Worm (Caenorhabditis elegans) whole organism, mixed stage, embryonic: ENCODE measurements around the gene F46C8.8.
A peak's percentile ranks its signal among the peaks of the same experiment; 100 is the strongest.

Experiments used
- blmp-1 ChIP-seq: fragments of 150-350 bp; optimal IDR thresholded peaks from 2 replicates; lab custom pipeline; 2014; ENCODE audit warnings: missing biosample characterization, missing genetic modification characterization
- ces-1 ChIP-seq: fragments of 150-350 bp; optimal IDR thresholded peaks from 2 replicates; lab custom pipeline; 2014; ENCODE audit warnings: missing biosample characterization, missing genetic modification reagents, missing genetic modification characterization
- elt-3 ChIP-seq: fragments of 150-350 bp; optimal IDR thresholded peaks from 2 replicates; lab custom pipeline; 2014; ENCODE audit warnings: missing biosample characterization, missing genetic modification characterization
- flh-1 ChIP-seq: fragments of 200-800 bp; sonication (Bioruptor generic); optimal IDR thresholded peaks from 2 replicates; lab custom pipeline; 2018; ENCODE audit warnings: mild to moderate bottlenecking, missing genetic modification characterization, moderate library complexity, missing compliant biosample characterization
- lin-13 ChIP-seq: fragments of 150-350 bp; optimal IDR thresholded peaks from 2 replicates; lab custom pipeline; 2014; ENCODE audit warnings: missing biosample characterization, missing genetic modification characterization
- mab-5 ChIP-seq: fragments of 150-350 bp; optimal IDR thresholded peaks from 2 replicates; lab custom pipeline; 2014; ENCODE audit warnings: missing biosample characterization, missing genetic modification characterization
- nhr-237 ChIP-seq: fragments of 150-350 bp; optimal IDR thresholded peaks from 2 replicates; lab custom pipeline; 2014; ENCODE audit warnings: missing biosample characterization, missing genetic modification characterization
- nhr-28 ChIP-seq: fragments of 150-350 bp; optimal IDR thresholded peaks from 2 replicates; lab custom pipeline; 2014; ENCODE audit warnings: missing biosample characterization, missing genetic modification characterization
- sptf-1 ChIP-seq: sonication (generic microtip); optimal IDR thresholded peaks from 2 replicates; lab custom pipeline; 2017; ENCODE audit warnings: mild to moderate bottlenecking, missing genetic modification characterization, moderate library complexity, missing compliant biosample characterization
- unc-39 ChIP-seq: fragments of 150-350 bp; optimal IDR thresholded peaks from 2 replicates; lab custom pipeline; 2014; ENCODE audit warnings: missing biosample characterization, missing genetic modification characterization
- unc-62 ChIP-seq: fragments of 150-350 bp; optimal IDR thresholded peaks from 2 replicates; lab custom pipeline; 2014; ENCODE audit warnings: missing biosample characterization, missing genetic modification reagents, missing genetic modification characterization
- ztf-11 ChIP-seq: fragments of 150-350 bp; optimal IDR thresholded peaks from 2 replicates; lab custom pipeline; 2014; ENCODE audit warnings: missing biosample characterization, missing genetic modification characterization

- TF ChIP-seq unc-62 (no peak), ces-1 (peak; percentile 26), unc-39 (tag; lab: Kevin White, UChicago) (no peak), ztf-11 (tag; lab: Kevin White, UChicago) (no peak), blmp-1 (tag; lab: Kevin White, UChicago) (no peak), flh-1 (no peak), mab-5 (tag; lab: Kevin White, UChicago) (no peak), nhr-28 (tag; lab: Kevin White, UChicago) (no peak), elt-3 (no peak), nhr-237 (tag; lab: Kevin White, UChicago) (no peak), sptf-1 (tag; lab: Kevin White, UChicago) (no peak), lin-13 (tag; lab: Kevin White, UChicago) (no peak)
These were observed 10.8 kb upstream of the F46C8.8 start, which contains the start of gene vps-52 for ce11 chrX:7565005-7565404.
